Fruit fly (Drosophila melanogaster) whole organism, prepupa: ENCODE results near the gene tal-AA.

Experiments used
- CG10669 ChIP-seq: fragments of 200-800 bp; sonication (Bioruptor generic); optimal IDR thresholded peaks from 3 replicates; lab custom pipeline; 2018; ENCODE audit warnings: missing biosample characterization, mild to moderate bottlenecking, missing genetic modification characterization, moderate library complexity
- CG11902 ChIP-seq: fragments of 200-800 bp; sonication (Bioruptor generic); optimal IDR thresholded peaks from 3 replicates; lab custom pipeline; 2016; ENCODE audit warnings: missing biosample characterization, missing genetic modification characterization
- CG16779 ChIP-seq: fragments of 200-800 bp; sonication (Bioruptor generic); optimal IDR thresholded peaks from 3 replicates; lab custom pipeline; 2017; ENCODE audit warnings: missing biosample characterization, mild to moderate bottlenecking, missing genetic modification characterization
- CG34406 ChIP-seq: fragments of 200-800 bp; sonication (Bioruptor generic); optimal IDR thresholded peaks from 3 replicates; lab custom pipeline; 2016; ENCODE audit warnings: missing biosample characterization, missing genetic modification characterization
- CG3919 ChIP-seq: fragments of 200-800 bp; sonication (Bioruptor generic); optimal IDR thresholded peaks from 3 replicates; lab custom pipeline; 2016; ENCODE audit warnings: missing biosample characterization, missing genetic modification characterization
- CG8632 ChIP-seq: fragments of 200-800 bp; sonication (Bioruptor generic); optimal IDR thresholded peaks from 3 replicates; lab custom pipeline; 2016; ENCODE audit warnings: missing biosample characterization, missing genetic modification characterization
- Eip75B ChIP-seq: fragments of 200-800 bp; sonication (Bioruptor generic); optimal IDR thresholded peaks from 3 replicates; lab custom pipeline; 2016; ENCODE audit warnings: missing biosample characterization, missing genetic modification characterization
- Hr39 ChIP-seq: fragments of 200-800 bp; sonication (Bioruptor generic); optimal IDR thresholded peaks from 2 replicates; lab custom pipeline; 2016; ENCODE audit warnings: missing biosample characterization, missing genetic modification characterization
- Hr4 ChIP-seq: fragments of 200-800 bp; sonication (Bioruptor generic); optimal IDR thresholded peaks from 3 replicates; lab custom pipeline; 2016; ENCODE audit warnings: missing biosample characterization, missing genetic modification characterization
- Sox102F ChIP-seq: fragments of 200-800 bp; sonication (Bioruptor generic); optimal IDR thresholded peaks from 2 replicates; lab custom pipeline; 2016; ENCODE audit warnings: missing biosample characterization, mild to moderate bottlenecking, missing genetic modification characterization
- fd59A ChIP-seq: fragments of 200-800 bp; sonication (Bioruptor generic); optimal IDR thresholded peaks from 2 replicates; lab custom pipeline; 2017; ENCODE audit warnings: missing biosample characterization, mild to moderate bottlenecking, missing genetic modification characterization, missing genetic modification reagents
- net ChIP-seq: fragments of 200-800 bp; sonication (Bioruptor generic); optimal IDR thresholded peaks from 3 replicates; lab custom pipeline; 2016; ENCODE audit warnings: missing biosample characterization, missing genetic modification characterization
- pdm3 ChIP-seq: fragments of 200-800 bp; sonication (Bioruptor generic); optimal IDR thresholded peaks from 3 replicates; lab custom pipeline; 2016; ENCODE audit warnings: missing biosample characterization, missing genetic modification characterization

dm6 chr3R:13827953-13828922 lies 15.3 kb downstream of the tal-AA start, which contains the start of gene Mst87F:
- no peak for TF ChIP-seq Hr39 (GFP tag; lab: Kevin White, UChicago)
- TF ChIP-seq CG34406: no peak
- TF ChIP-seq CG16779 (tag; lab: Kevin White, UChicago): no peak
- TF ChIP-seq CG8632 (GFP tag; lab: Kevin White, UChicago): no peak
- TF ChIP-seq Hr4: peak; percentile 11
- no peak for TF ChIP-seq CG10669
- no peak for TF ChIP-seq CG11902 (GFP tag; lab: Kevin White, UChicago)
- TF ChIP-seq net (GFP tag; lab: Kevin White, UChicago): peak; percentile 1
- no peak for TF ChIP-seq Sox102F (GFP tag; lab: Kevin White, UChicago)
- peak; percentile 0 for TF ChIP-seq CG3919
- no peak for TF ChIP-seq pdm3
- TF ChIP-seq Eip75B: peak; percentile 22
- TF ChIP-seq fd59A (GFP tag; lab: Kevin White, UChicago): no peak
